Worm (Caenorhabditis elegans) whole organism, late embryonic: Measurements from ENCODE around the gene ZK970.8.

Experiments used
- C08G9.2 ChIP-seq: sonication (generic microtip); optimal IDR thresholded peaks from 2 replicates; lab custom pipeline; 2016; ENCODE audit warnings: mild to moderate bottlenecking, missing genetic modification characterization, moderate library complexity, missing compliant biosample characterization
- C38D4.7 ChIP-seq: fragments of 200-800 bp; sonication (Bioruptor generic); optimal IDR thresholded peaks from 2 replicates; lab custom pipeline; 2018; ENCODE audit warnings: mild to moderate bottlenecking, missing genetic modification characterization, moderate library complexity, missing compliant biosample characterization
- K02D7.2 ChIP-seq: sonication (generic microtip); optimal IDR thresholded peaks from 2 replicates; lab custom pipeline; 2017; ENCODE audit warnings: mild to moderate bottlenecking, missing genetic modification characterization, missing compliant biosample characterization
- ceh-14 ChIP-seq: sonication (generic microtip); optimal IDR thresholded peaks from 2 replicates; lab custom pipeline; 2016; ENCODE audit warnings: missing genotype, missing genetic modification characterization, missing compliant biosample characterization
- ceh-18 ChIP-seq: sonication (generic microtip); optimal IDR thresholded peaks from 2 replicates; lab custom pipeline; 2016; ENCODE audit warnings: missing genetic modification characterization, missing compliant biosample characterization
- ceh-19 ChIP-seq: fragments of 200-800 bp; sonication (Bioruptor generic); optimal IDR thresholded peaks from 2 replicates; lab custom pipeline; 2018; ENCODE audit warnings: mild to moderate bottlenecking, missing genetic modification characterization, missing compliant biosample characterization
- ceh-2 ChIP-seq: sonication (generic microtip); optimal IDR thresholded peaks from 2 replicates; lab custom pipeline; 2016; ENCODE audit warnings: missing genotype, missing genetic modification characterization, missing compliant biosample characterization
- ceh-24 ChIP-seq: sonication (generic microtip); optimal IDR thresholded peaks from 2 replicates; lab custom pipeline; 2016; ENCODE audit warnings: mild to moderate bottlenecking, missing genetic modification characterization, missing compliant biosample characterization
- ceh-30 ChIP-seq: fragments of 150-350 bp; optimal IDR thresholded peaks from 2 replicates; lab custom pipeline; 2014; ENCODE audit warnings: missing biosample characterization, missing genetic modification characterization
- ceh-31 ChIP-seq: sonication (generic microtip); optimal IDR thresholded peaks from 2 replicates; lab custom pipeline; 2016; ENCODE audit warnings: missing genetic modification characterization, missing compliant biosample characterization
- ceh-34 ChIP-seq: sonication (generic microtip); optimal IDR thresholded peaks from 2 replicates; lab custom pipeline; 2016; ENCODE audit warnings: mild to moderate bottlenecking, missing genetic modification characterization, missing compliant biosample characterization
- ceh-48 ChIP-seq: sonication (generic microtip); optimal IDR thresholded peaks from 2 replicates; lab custom pipeline; 2016; ENCODE audit warnings: missing genetic modification characterization, inconsistent platforms, missing compliant biosample characterization
- ceh-9 ChIP-seq: sonication (generic microtip); optimal IDR thresholded peaks from 2 replicates; lab custom pipeline; 2016; ENCODE audit warnings: mild to moderate bottlenecking, missing genetic modification characterization, inconsistent platforms, missing compliant biosample characterization
- dve-1 ChIP-seq: sonication (generic microtip); optimal IDR thresholded peaks from 2 replicates; lab custom pipeline; 2017; ENCODE audit warnings: antibody characterized with exemption, mild to moderate bottlenecking, missing genetic modification characterization, missing compliant biosample characterization
- elt-2 ChIP-seq: sonication (generic microtip); optimal IDR thresholded peaks from 2 replicates; lab custom pipeline; 2016; ENCODE audit warnings: missing genetic modification reagents, missing genetic modification characterization, missing compliant biosample characterization
- elt-4 ChIP-seq: sonication (generic microtip); optimal IDR thresholded peaks from 2 replicates; lab custom pipeline; 2016; ENCODE audit warnings: missing genetic modification characterization, missing compliant biosample characterization
- ets-4 ChIP-seq: sonication (generic microtip); optimal IDR thresholded peaks from 2 replicates; lab custom pipeline; 2016; ENCODE audit warnings: missing genetic modification characterization, missing compliant biosample characterization
- fkh-10 ChIP-seq: fragments of 150-350 bp; optimal IDR thresholded peaks from 2 replicates; lab custom pipeline; 2014; ENCODE audit warnings: missing biosample characterization, missing genetic modification reagents, missing genetic modification characterization
- gmeb-2 ChIP-seq: sonication (generic microtip); optimal IDR thresholded peaks from 2 replicates; lab custom pipeline; 2016; ENCODE audit warnings: missing genetic modification characterization, inconsistent platforms, missing compliant biosample characterization
- hlh-13 ChIP-seq: fragments of 200-800 bp; sonication (Bioruptor generic); optimal IDR thresholded peaks from 2 replicates; lab custom pipeline; 2018; ENCODE audit warnings: mild to moderate bottlenecking, missing genetic modification characterization, missing compliant biosample characterization
- lim-6 ChIP-seq: sonication (generic microtip); optimal IDR thresholded peaks from 2 replicates; lab custom pipeline; 2016; ENCODE audit warnings: missing genetic modification characterization, missing compliant biosample characterization
- mec-3 ChIP-seq: sonication (generic microtip); optimal IDR thresholded peaks from 2 replicates; lab custom pipeline; 2016; ENCODE audit warnings: borderline replicate concordance, missing genetic modification characterization, missing compliant biosample characterization
- nfya-1 ChIP-seq: sonication (generic microtip); optimal IDR thresholded peaks from 2 replicates; lab custom pipeline; 2017; ENCODE audit warnings: missing genetic modification characterization, mild to moderate bottlenecking, missing compliant biosample characterization, antibody characterized with exemption, moderate library complexity
- pat-9 ChIP-seq: fragments of 200-800 bp; sonication (Bioruptor generic); optimal IDR thresholded peaks from 2 replicates; lab custom pipeline; 2018; ENCODE audit warnings: mild to moderate bottlenecking, missing genetic modification characterization, moderate library complexity, missing compliant biosample characterization
- pax-1 ChIP-seq: fragments of 150-350 bp; optimal IDR thresholded peaks from 2 replicates; lab custom pipeline; 2014; ENCODE audit warnings: missing biosample characterization, missing genetic modification characterization
- pha-2 ChIP-seq: sonication (generic microtip); optimal IDR thresholded peaks from 2 replicates; lab custom pipeline; 2017; ENCODE audit warnings: mild to moderate bottlenecking, missing genetic modification characterization, missing compliant biosample characterization
- pha-4 ChIP-seq: fragments of 150-350 bp; optimal IDR thresholded peaks from 2 replicates; lab custom pipeline; 2018; ENCODE audit warnings: missing biosample characterization, missing genetic modification reagents, missing genetic modification characterization
- pros-1 ChIP-seq: fragments of 150-350 bp; optimal IDR thresholded peaks from 2 replicates; lab custom pipeline; 2014; ENCODE audit warnings: missing biosample characterization, missing genetic modification reagents, missing genetic modification characterization
- ref-2 ChIP-seq: sonication (generic microtip); optimal IDR thresholded peaks from 2 replicates; lab custom pipeline; 2016; ENCODE audit warnings: missing genetic modification characterization, missing compliant biosample characterization
- rnt-1 ChIP-seq: sonication (generic microtip); optimal IDR thresholded peaks from 2 replicates; lab custom pipeline; 2016; ENCODE audit warnings: missing genetic modification characterization, missing compliant biosample characterization
- sdc-2 ChIP-seq: sonication (generic microtip); optimal IDR thresholded peaks from 2 replicates; lab custom pipeline; 2016; ENCODE audit warnings: missing genotype, missing genetic modification characterization, missing compliant biosample characterization
- sox-4 ChIP-seq: sonication (generic microtip); optimal IDR thresholded peaks from 2 replicates; lab custom pipeline; 2017; ENCODE audit warnings: mild to moderate bottlenecking, missing genetic modification characterization, inconsistent platforms, missing compliant biosample characterization
- tbx-2 ChIP-seq: sonication (generic microtip); optimal IDR thresholded peaks from 2 replicates; lab custom pipeline; 2016; ENCODE audit warnings: missing genetic modification characterization, missing compliant biosample characterization
- tbx-7 ChIP-seq: sonication (generic microtip); optimal IDR thresholded peaks from 2 replicates; lab custom pipeline; 2016; ENCODE audit warnings: missing genotype, missing genetic modification characterization, missing compliant biosample characterization
- unc-42 ChIP-seq: sonication (generic microtip); optimal IDR thresholded peaks from 2 replicates; lab custom pipeline; 2016; ENCODE audit warnings: missing genotype, missing genetic modification characterization, missing compliant biosample characterization
- unc-55 ChIP-seq: sonication (generic microtip); optimal IDR thresholded peaks from 2 replicates; lab custom pipeline; 2017; ENCODE audit warnings: missing biosample characterization, missing genetic modification reagents, missing genetic modification characterization
- unc-86 ChIP-seq: sonication (generic microtip); optimal IDR thresholded peaks from 2 replicates; lab custom pipeline; 2016; ENCODE audit warnings: missing genetic modification characterization, missing compliant biosample characterization
- zip-5 ChIP-seq: sonication (generic microtip); optimal IDR thresholded peaks from 2 replicates; lab custom pipeline; 2016; ENCODE audit warnings: missing genetic modification characterization, missing compliant biosample characterization
- ztf-16 ChIP-seq: sonication (generic microtip); optimal IDR thresholded peaks from 2 replicates; lab custom pipeline; 2017; ENCODE audit warnings: missing genetic modification characterization, missing compliant biosample characterization

ZK970.8 gene

DNA sequence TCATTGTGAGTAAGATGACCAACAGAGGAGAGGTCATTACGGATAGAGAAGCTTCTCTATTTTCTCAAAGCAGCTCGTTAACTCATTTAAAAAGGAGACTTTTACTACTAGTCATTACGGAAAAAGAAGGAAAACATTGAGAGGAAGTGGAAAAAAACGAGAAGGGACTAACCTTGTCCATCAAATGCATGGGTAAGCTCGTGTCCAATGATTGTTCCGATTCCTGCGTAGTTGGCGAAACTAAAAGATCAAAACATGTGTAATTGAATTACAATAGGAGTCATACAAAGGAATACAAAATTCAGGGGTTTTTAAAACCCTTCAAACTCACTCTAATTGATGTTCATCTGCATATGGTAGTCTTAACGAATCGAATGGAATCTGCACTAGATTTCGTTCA, 24.4 kb upstream of the ZK970.8 start:
- TF ChIP-seq tbx-7 (tag; lab: Kevin White, UChicago) (no peak), hlh-13 (GFP tag; lab: Kevin White, UChicago) (no peak), unc-86 (tag; lab: Kevin White, UChicago) (no peak), ceh-24 (tag; lab: Kevin White, UChicago) (no peak), C08G9.2 (no peak), pha-4 (tag; lab: Kevin White, UChicago) (no peak)

DNA sequence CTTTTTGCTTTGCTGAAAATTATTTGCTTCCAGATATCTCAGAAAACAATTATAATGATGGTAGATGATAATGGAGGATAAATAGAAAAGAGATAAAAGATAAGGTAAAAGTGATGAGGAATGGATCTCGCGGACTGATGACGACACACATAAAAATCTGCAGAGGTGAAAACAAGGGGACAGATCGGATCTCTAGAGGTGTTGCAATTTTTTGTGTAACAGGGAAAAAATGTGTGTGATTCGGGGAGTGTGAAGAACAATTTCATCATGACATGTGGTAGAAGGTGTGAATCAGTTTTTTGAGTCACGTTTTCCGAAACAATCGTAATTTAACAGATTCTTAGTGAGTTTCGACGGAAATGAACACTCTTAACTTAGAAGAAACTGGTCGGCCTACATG, 20.5 kb upstream of the ZK970.8 start:
- TF ChIP-seq C38D4.7 (GFP tag; lab: Kevin White, UChicago) (no peak), gmeb-2 (no peak), sox-4 (tag; lab: Kevin White, UChicago) (no peak), ceh-30 (tag; lab: Kevin White, UChicago) (no peak), K02D7.2 (tag; lab: Kevin White, UChicago) (no peak), sdc-2 (tag; lab: Kevin White, UChicago) (no peak)

DNA sequence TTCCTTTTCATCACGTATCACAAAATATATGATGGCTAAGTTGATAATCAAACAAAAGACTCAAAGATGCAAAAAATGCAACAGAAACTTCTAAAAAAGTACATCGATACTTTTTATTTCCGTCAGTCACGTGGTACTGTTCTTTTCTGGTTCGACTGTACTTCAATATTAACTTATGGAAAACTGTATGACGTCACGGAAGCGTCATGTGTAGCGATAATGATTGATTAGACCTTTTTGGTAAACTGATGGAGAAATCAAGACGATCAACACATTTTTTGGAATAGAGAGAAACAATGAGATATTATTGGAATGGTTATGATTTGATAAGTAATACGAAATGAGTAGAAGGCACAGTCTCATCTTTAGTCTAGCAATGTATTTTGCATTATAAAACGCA, 15.2 kb upstream of the ZK970.8 start:
- TF ChIP-seq rnt-1 (tag; lab: Kevin White, UChicago) (no peak), ceh-19 (GFP tag; lab: Kevin White, UChicago) (no peak), elt-2 (tag; lab: Kevin White, UChicago) (no peak), ztf-16 (tag; lab: Kevin White, UChicago) (no peak), zip-5 (tag; lab: Kevin White, UChicago) (no peak), fkh-10 (GFP tag; lab: Kevin White, UChicago) (no peak), elt-4 (tag; lab: Kevin White, UChicago) (no peak)

ce11 chrII:10300082-10300749, 9.2 kb upstream of the ZK970.8 start, which contains the start of gene nep-26:
TSS of gene nep-26 (minus strand) at chrII:10300132.
- TF ChIP-seq unc-55 (GFP tag; lab: Kevin White, UChicago) (peak; percentile 33), ceh-19 (GFP tag; lab: Kevin White, UChicago) (no peak)

- TF ChIP-seq ceh-18: peak; percentile 45
- TF ChIP-seq ceh-31: peak; percentile 10
- TF ChIP-seq pax-1 (tag; lab: Kevin White, UChicago): no peak
- no peak for TF ChIP-seq ceh-9 (tag; lab: Kevin White, UChicago)
- TF ChIP-seq hlh-13 (GFP tag; lab: Kevin White, UChicago): no peak
- TF ChIP-seq elt-2 (tag; lab: Kevin White, UChicago): peak; percentile 22
- TF ChIP-seq K02D7.2 (tag; lab: Kevin White, UChicago): no peak
- TF ChIP-seq ceh-34 (tag; lab: Kevin White, UChicago): peak; percentile 35
- peak; percentile 45 for TF ChIP-seq pat-9
- TF ChIP-seq ceh-48 (tag; lab: Kevin White, UChicago): peak; percentile 7
- TF ChIP-seq ets-4: peak; percentile 13
- no peak for TF ChIP-seq dve-1 (tag; lab: Kevin White, UChicago)
- TF ChIP-seq pros-1 (tag; lab: Kevin White, UChicago): no peak
- no peak for TF ChIP-seq lim-6 (tag; lab: Kevin White, UChicago)
- peak; percentile 51 for TF ChIP-seq ref-2 (tag; lab: Kevin White, UChicago)
- no peak for TF ChIP-seq ceh-19 (GFP tag; lab: Kevin White, UChicago)
- TF ChIP-seq mec-3: no peak
- peak; percentile 4 for TF ChIP-seq ceh-2 (tag; lab: Kevin White, UChicago)
- TF ChIP-seq ceh-30 (tag; lab: Kevin White, UChicago): peak; percentile 34
- TF ChIP-seq ceh-14 (tag; lab: Kevin White, UChicago): peak; percentile 64
- TF ChIP-seq unc-42 (tag; lab: Kevin White, UChicago): peak; percentile 83
- TF ChIP-seq ceh-24 (tag; lab: Kevin White, UChicago): peak; percentile 9
- TF ChIP-seq pha-2: peak; percentile 13
- TF ChIP-seq nfya-1 (tag; lab: Kevin White, UChicago): peak; percentile 76
- no peak for TF ChIP-seq ztf-16 (tag; lab: Kevin White, UChicago)
- no peak for TF ChIP-seq pha-4 (tag; lab: Kevin White, UChicago)
- TF ChIP-seq C08G9.2: peak; percentile 38
- no peak for TF ChIP-seq gmeb-2
- TF ChIP-seq tbx-2 (tag; lab: Kevin White, UChicago): peak; percentile 62
- TF ChIP-seq sox-4 (tag; lab: Kevin White, UChicago): peak; percentile 3
Measured at ce11 chrII:10300954-10301353, 8.5 kb upstream of the ZK970.8 start, which contains the start of gene mdt-22. TSS of gene mdt-22 (plus strand) at chrII:10301216.
